Worm (Caenorhabditis elegans) whole organism, late embryonic: ENCODE measurements around the gene srh-10.
A peak's percentile ranks its signal among the peaks of the same experiment; 100 is the strongest.

Experiments
- C08G9.2 ChIP-seq: sonication (generic microtip); optimal IDR thresholded peaks from 2 replicates; lab custom pipeline; 2016; ENCODE audit warnings: mild to moderate bottlenecking, missing genetic modification characterization, moderate library complexity, missing compliant biosample characterization
- C38D4.7 ChIP-seq: fragments of 200-800 bp; sonication (Bioruptor generic); optimal IDR thresholded peaks from 2 replicates; lab custom pipeline; 2018; ENCODE audit warnings: mild to moderate bottlenecking, missing genetic modification characterization, moderate library complexity, missing compliant biosample characterization
- F13H6.1 ChIP-seq: sonication (generic microtip); optimal IDR thresholded peaks from 2 replicates; lab custom pipeline; 2016; ENCODE audit warnings: missing genetic modification characterization, missing compliant biosample characterization
- ahr-1 ChIP-seq: sonication (generic microtip); optimal IDR thresholded peaks from 2 replicates; lab custom pipeline; 2016; ENCODE audit warnings: missing genetic modification characterization, missing compliant biosample characterization
- ceh-14 ChIP-seq: sonication (generic microtip); optimal IDR thresholded peaks from 2 replicates; lab custom pipeline; 2016; ENCODE audit warnings: missing genotype, missing genetic modification characterization, missing compliant biosample characterization
- ceh-18 ChIP-seq: sonication (generic microtip); optimal IDR thresholded peaks from 2 replicates; lab custom pipeline; 2016; ENCODE audit warnings: missing genetic modification characterization, missing compliant biosample characterization
- ceh-2 ChIP-seq: sonication (generic microtip); optimal IDR thresholded peaks from 2 replicates; lab custom pipeline; 2016; ENCODE audit warnings: missing genotype, missing genetic modification characterization, missing compliant biosample characterization
- ceh-22 ChIP-seq: sonication (generic microtip); optimal IDR thresholded peaks from 2 replicates; lab custom pipeline; 2017; ENCODE audit warnings: missing biosample characterization, missing genetic modification characterization
- ceh-31 ChIP-seq: sonication (generic microtip); optimal IDR thresholded peaks from 2 replicates; lab custom pipeline; 2016; ENCODE audit warnings: missing genetic modification characterization, missing compliant biosample characterization
- ceh-34 ChIP-seq: sonication (generic microtip); optimal IDR thresholded peaks from 2 replicates; lab custom pipeline; 2016; ENCODE audit warnings: mild to moderate bottlenecking, missing genetic modification characterization, missing compliant biosample characterization
- ceh-45 ChIP-seq: fragments of 200-800 bp; sonication (Bioruptor generic); IDR thresholded peaks from 2 replicates; pipeline ENCODE4 v1.3.6; 2022; ENCODE audit warnings: missing genetic modification reagents, missing genetic modification characterization, missing compliant biosample characterization
- ceh-48 ChIP-seq: sonication (generic microtip); optimal IDR thresholded peaks from 2 replicates; lab custom pipeline; 2016; ENCODE audit warnings: missing genetic modification characterization, inconsistent platforms, missing compliant biosample characterization
- ceh-9 ChIP-seq: sonication (generic microtip); optimal IDR thresholded peaks from 2 replicates; lab custom pipeline; 2016; ENCODE audit warnings: mild to moderate bottlenecking, missing genetic modification characterization, inconsistent platforms, missing compliant biosample characterization
- dve-1 ChIP-seq: sonication (generic microtip); optimal IDR thresholded peaks from 2 replicates; lab custom pipeline; 2017; ENCODE audit warnings: antibody characterized with exemption, mild to moderate bottlenecking, missing genetic modification characterization, missing compliant biosample characterization
- elt-2 ChIP-seq: sonication (generic microtip); optimal IDR thresholded peaks from 2 replicates; lab custom pipeline; 2016; ENCODE audit warnings: missing genetic modification reagents, missing genetic modification characterization, missing compliant biosample characterization
- fax-1 ChIP-seq: sonication (generic microtip); optimal IDR thresholded peaks from 2 replicates; lab custom pipeline; 2016; ENCODE audit warnings: missing genotype, missing genetic modification characterization, missing compliant biosample characterization
- fkh-10 ChIP-seq: fragments of 150-350 bp; optimal IDR thresholded peaks from 2 replicates; lab custom pipeline; 2014; ENCODE audit warnings: missing biosample characterization, missing genetic modification reagents, missing genetic modification characterization
- fkh-6 ChIP-seq: sonication (generic microtip); optimal IDR thresholded peaks from 2 replicates; lab custom pipeline; 2016; ENCODE audit warnings: missing genetic modification characterization, missing compliant biosample characterization
- hlh-30 ChIP-seq: sonication (generic microtip); optimal IDR thresholded peaks from 2 replicates; lab custom pipeline; 2017; ENCODE audit warnings: antibody characterized with exemption, missing genetic modification characterization, missing compliant biosample characterization; ENCODE audit not compliant: insufficient read depth
- hlh-8 ChIP-seq: sonication (generic microtip); optimal IDR thresholded peaks from 2 replicates; lab custom pipeline; 2016; ENCODE audit warnings: missing genotype, missing genetic modification characterization, missing compliant biosample characterization
- lim-6 ChIP-seq: sonication (generic microtip); optimal IDR thresholded peaks from 2 replicates; lab custom pipeline; 2016; ENCODE audit warnings: missing genetic modification characterization, missing compliant biosample characterization
- mec-3 ChIP-seq: sonication (generic microtip); optimal IDR thresholded peaks from 2 replicates; lab custom pipeline; 2016; ENCODE audit warnings: borderline replicate concordance, missing genetic modification characterization, missing compliant biosample characterization
- nfya-1 ChIP-seq: sonication (generic microtip); optimal IDR thresholded peaks from 2 replicates; lab custom pipeline; 2017; ENCODE audit warnings: missing genetic modification characterization, mild to moderate bottlenecking, missing compliant biosample characterization, antibody characterized with exemption, moderate library complexity
- pag-3 ChIP-seq: sonication (generic microtip); optimal IDR thresholded peaks from 2 replicates; lab custom pipeline; 2016; ENCODE audit warnings: missing compliant biosample characterization, missing genetic modification characterization, borderline replicate concordance
- pax-1 ChIP-seq: fragments of 150-350 bp; optimal IDR thresholded peaks from 2 replicates; lab custom pipeline; 2014; ENCODE audit warnings: missing biosample characterization, missing genetic modification characterization
- pha-2 ChIP-seq: sonication (generic microtip); optimal IDR thresholded peaks from 2 replicates; lab custom pipeline; 2017; ENCODE audit warnings: mild to moderate bottlenecking, missing genetic modification characterization, missing compliant biosample characterization
- pha-4 ChIP-seq: fragments of 150-350 bp; optimal IDR thresholded peaks from 2 replicates; lab custom pipeline; 2018; ENCODE audit warnings: missing biosample characterization, missing genetic modification reagents, missing genetic modification characterization
- pqm-1 ChIP-seq: sonication (generic microtip); optimal IDR thresholded peaks from 2 replicates; lab custom pipeline; 2016; ENCODE audit warnings: missing genetic modification characterization, missing compliant biosample characterization
- rnt-1 ChIP-seq: sonication (generic microtip); optimal IDR thresholded peaks from 2 replicates; lab custom pipeline; 2016; ENCODE audit warnings: missing genetic modification characterization, missing compliant biosample characterization
- sdc-2 ChIP-seq: sonication (generic microtip); optimal IDR thresholded peaks from 2 replicates; lab custom pipeline; 2016; ENCODE audit warnings: missing genotype, missing genetic modification characterization, missing compliant biosample characterization
- sox-2 ChIP-seq: fragments of 200-800 bp; sonication (Bioruptor generic); IDR thresholded peaks from 2 replicates; pipeline ENCODE4 v1.3.6; 2022; ENCODE audit warnings: missing genetic modification reagents, missing genetic modification characterization, missing compliant biosample characterization
- sox-4 ChIP-seq: sonication (generic microtip); optimal IDR thresholded peaks from 2 replicates; lab custom pipeline; 2017; ENCODE audit warnings: mild to moderate bottlenecking, missing genetic modification characterization, inconsistent platforms, missing compliant biosample characterization
- syd-9 ChIP-seq: sonication (generic microtip); optimal IDR thresholded peaks from 2 replicates; lab custom pipeline; 2016; ENCODE audit warnings: mild to moderate bottlenecking, missing genetic modification characterization, moderate library complexity, missing compliant biosample characterization
- tbx-7 ChIP-seq: sonication (generic microtip); optimal IDR thresholded peaks from 2 replicates; lab custom pipeline; 2016; ENCODE audit warnings: missing genotype, missing genetic modification characterization, missing compliant biosample characterization
- ttx-3 ChIP-seq: sonication (generic microtip); optimal IDR thresholded peaks from 2 replicates; lab custom pipeline; 2016; ENCODE audit warnings: missing genetic modification reagents, missing genetic modification characterization, missing compliant biosample characterization
- unc-42 ChIP-seq: sonication (generic microtip); optimal IDR thresholded peaks from 2 replicates; lab custom pipeline; 2016; ENCODE audit warnings: missing genotype, missing genetic modification characterization, missing compliant biosample characterization
- unc-55 ChIP-seq: sonication (generic microtip); optimal IDR thresholded peaks from 2 replicates; lab custom pipeline; 2017; ENCODE audit warnings: missing biosample characterization, missing genetic modification reagents, missing genetic modification characterization
- unc-86 ChIP-seq: sonication (generic microtip); optimal IDR thresholded peaks from 2 replicates; lab custom pipeline; 2016; ENCODE audit warnings: missing genetic modification characterization, missing compliant biosample characterization

Gene srh-10

DNA sequence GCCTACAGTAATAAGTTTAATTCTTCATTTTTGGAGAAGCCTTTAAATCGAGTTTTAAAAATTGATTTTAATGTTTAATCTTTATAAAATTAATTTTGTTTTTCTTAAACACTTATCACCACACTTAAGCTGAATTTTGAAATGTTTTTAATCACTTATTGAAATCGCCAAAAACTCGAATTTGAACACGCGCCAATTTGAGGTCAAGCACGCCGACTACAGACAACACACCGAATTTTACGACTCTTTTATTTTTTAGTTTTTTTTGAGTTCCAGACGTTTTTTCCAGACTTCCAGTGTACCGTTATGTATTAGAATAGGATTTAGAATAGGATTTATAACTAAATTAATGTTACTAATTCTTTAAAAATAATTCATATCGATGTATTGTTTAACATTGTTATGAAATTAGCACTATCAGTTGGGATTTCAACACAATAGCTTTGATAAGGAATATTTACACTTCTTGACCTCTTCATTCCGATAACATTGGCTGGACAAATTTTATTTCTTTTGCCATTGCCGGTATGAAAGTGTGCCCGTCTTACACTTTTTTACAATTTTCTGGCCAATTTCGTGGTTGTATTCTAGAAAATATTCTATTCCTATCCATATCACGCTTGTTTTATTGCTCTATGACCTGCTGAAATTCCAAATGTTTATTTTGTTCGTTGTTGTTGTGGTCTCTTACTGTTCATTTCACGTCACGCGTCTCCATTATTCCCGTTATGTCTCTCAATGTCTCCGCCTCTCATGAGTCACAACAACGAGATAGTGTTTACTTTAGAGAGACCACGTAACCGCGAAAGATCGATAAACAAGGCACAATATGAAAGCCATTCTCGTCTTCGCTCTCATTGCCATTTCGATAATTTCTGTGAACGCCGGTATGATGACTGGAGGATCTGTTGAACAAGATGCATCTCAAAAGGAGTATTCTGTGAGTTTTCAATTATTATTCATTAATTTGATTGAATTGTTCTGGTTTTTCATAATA is 23.4 kb downstream of the srh-10 start, which contains the start of gene cpi-2:
Gene cpi-2, plus strand, starts transcription at position 788 of the 997 bp plus-strand sequence.
- peak; percentile 88 for TF ChIP-seq ceh-48
- TF ChIP-seq tbx-7 (tag; lab: Kevin White, UChicago): no peak
- no peak for TF ChIP-seq C08G9.2 (tag; lab: Kevin White, UChicago)
- TF ChIP-seq C38D4.7 (GFP tag; lab: Kevin White, UChicago): no peak
- peak; percentile 29 for TF ChIP-seq rnt-1 (tag; lab: Kevin White, UChicago)
- no peak for TF ChIP-seq fax-1
- no peak for TF ChIP-seq F13H6.1 (tag; lab: Kevin White, UChicago)
- no peak for TF ChIP-seq ceh-14 (tag; lab: Kevin White, UChicago)
- peak; percentile 10 for TF ChIP-seq unc-55 (GFP tag; lab: Kevin White, UChicago)
- no peak for TF ChIP-seq pha-2 (tag; lab: Kevin White, UChicago)
- TF ChIP-seq ceh-31 (tag; lab: Kevin White, UChicago): peak; percentile 16
- TF ChIP-seq dve-1 (tag; lab: Kevin White, UChicago): no peak
- TF ChIP-seq unc-86 (tag; lab: Kevin White, UChicago): no peak
- peak; percentile 35 for TF ChIP-seq hlh-30
- peak; percentile 13 for TF ChIP-seq nfya-1 (tag; lab: Kevin White, UChicago)
- TF ChIP-seq hlh-8 (tag; lab: Kevin White, UChicago): no peak
- no peak for TF ChIP-seq ceh-2
- peak; percentile 45 for TF ChIP-seq pax-1 (tag; lab: Kevin White, UChicago)
- TF ChIP-seq ceh-34 (tag; lab: Kevin White, UChicago): no peak
- no peak for TF ChIP-seq sdc-2 (tag; lab: Kevin White, UChicago)
- TF ChIP-seq sox-4 (tag; lab: Kevin White, UChicago): no peak
- no peak for TF ChIP-seq pqm-1 (tag; lab: Kevin White, UChicago)
- TF ChIP-seq elt-2 (tag; lab: Kevin White, UChicago): peak; percentile 69
- no peak for TF ChIP-seq ceh-45 (GFP tag; lab: Robert Waterston, UW)
- TF ChIP-seq, all 69 proteins: peak for 8

DNA sequence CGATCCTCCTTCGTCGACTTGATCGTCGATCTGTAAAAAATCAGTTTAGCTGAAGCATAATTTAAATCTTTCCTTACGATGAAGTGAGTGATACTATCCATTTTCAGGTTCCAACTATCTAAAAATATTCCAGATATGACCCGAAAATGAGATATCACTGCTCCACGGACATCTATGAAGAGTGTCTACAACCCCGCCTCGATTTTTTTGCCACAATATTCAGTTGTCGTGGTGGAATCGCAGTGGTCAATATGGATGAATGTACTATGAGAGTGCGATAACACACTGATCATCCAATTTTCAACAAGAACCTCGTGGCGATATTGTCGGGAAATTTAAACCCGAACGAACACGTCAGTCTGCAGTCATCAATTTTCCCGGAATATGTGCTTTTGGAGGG is 25.6 kb downstream of the srh-10 start, which contains the start of gene R01B10.2:
Gene R01B10.2, minus strand, starts transcription at position 101 of the 400 bp plus-strand sequence.
- TF ChIP-seq F13H6.1 (tag; lab: Kevin White, UChicago) (no peak), ceh-18 (tag; lab: Kevin White, UChicago) (no peak), fkh-6 (tag; lab: Kevin White, UChicago) (no peak), C38D4.7 (GFP tag; lab: Kevin White, UChicago) (no peak), syd-9 (no peak), lim-6 (tag; lab: Kevin White, UChicago) (no peak), ahr-1 (tag; lab: Kevin White, UChicago) (no peak), pha-4 (tag; lab: Kevin White, UChicago) (no peak), sox-2 (no peak), ceh-9 (no peak), ceh-2 (no peak), fkh-10 (GFP tag; lab: Kevin White, UChicago) (no peak), unc-42 (tag; lab: Kevin White, UChicago) (no peak), ttx-3 (tag; lab: Kevin White, UChicago) (no peak), ceh-22 (tag; lab: Kevin White, UChicago) (no peak), pax-1 (tag; lab: Kevin White, UChicago) (no peak), mec-3 (tag; lab: Kevin White, UChicago) (no peak), pag-3 (tag; lab: Kevin White, UChicago) (no peak), rnt-1 (tag; lab: Kevin White, UChicago) (no peak)
